Worm (Caenorhabditis elegans) whole organism, L4/young adult: ENCODE data around the gene nhr-37.

Experiments used
- dao-5 ChIP-seq: sonication (generic microtip); optimal IDR thresholded peaks from 2 replicates; lab custom pipeline; 2016; ENCODE audit warnings: missing genotype, missing genetic modification characterization, moderate library complexity, missing compliant biosample characterization
- him-1 ChIP-seq: sonication (generic microtip); optimal IDR thresholded peaks from 2 replicates; lab custom pipeline; 2016; ENCODE audit warnings: missing genotype, missing genetic modification reagents, missing genetic modification characterization, missing compliant biosample characterization

- no peak for TF ChIP-seq him-1 (tag; lab: Kevin White, UChicago)
- TF ChIP-seq dao-5 = no peak
These were observed 10.5 kb upstream of the nhr-37 start for ce11 chrV:6611504-6611903.
